Worm (Caenorhabditis elegans) whole organism, L2 larva: ENCODE data around the gene C44C1.6.

Experiments
- F13H6.1 ChIP-seq: sonication (generic microtip); optimal IDR thresholded peaks from 2 replicates; lab custom pipeline; 2016; ENCODE audit warnings: missing genetic modification characterization, missing compliant biosample characterization
- R02D3.7 ChIP-seq: fragments of 150-350 bp; optimal IDR thresholded peaks from 2 replicates; lab custom pipeline; 2014; ENCODE audit warnings: missing biosample characterization, missing genetic modification characterization
- Y55F3AM.14 ChIP-seq: fragments of 200-800 bp; sonication (Bioruptor generic); optimal IDR thresholded peaks from 2 replicates; lab custom pipeline; 2018; ENCODE audit warnings: mild to moderate bottlenecking, missing genetic modification characterization, missing compliant biosample characterization
- ZK546.5 ChIP-seq: sonication (generic microtip); optimal IDR thresholded peaks from 2 replicates; lab custom pipeline; 2017; ENCODE audit warnings: missing biosample characterization, missing genetic modification characterization
- alr-1 ChIP-seq: fragments of 150-350 bp; optimal IDR thresholded peaks from 2 replicates; lab custom pipeline; 2014; ENCODE audit warnings: missing biosample characterization, missing genetic modification characterization
- ceh-16 ChIP-seq: fragments of 150-350 bp; optimal IDR thresholded peaks from 2 replicates; lab custom pipeline; 2014; ENCODE audit warnings: missing biosample characterization, missing genetic modification characterization
- crh-2 ChIP-seq: sonication (generic microtip); optimal IDR thresholded peaks from 2 replicates; lab custom pipeline; 2017; ENCODE audit warnings: missing biosample characterization, missing genetic modification characterization
- dmd-4 ChIP-seq: sonication (generic microtip); optimal IDR thresholded peaks from 2 replicates; lab custom pipeline; 2017; ENCODE audit warnings: missing biosample characterization, missing genetic modification characterization
- elt-1 ChIP-seq: fragments of 150-350 bp; optimal IDR thresholded peaks from 2 replicates; lab custom pipeline; 2014; ENCODE audit warnings: missing biosample characterization, missing genetic modification characterization
- elt-3 ChIP-seq: sonication (generic microtip); optimal IDR thresholded peaks from 2 replicates; lab custom pipeline; 2017; ENCODE audit warnings: missing biosample characterization, missing genetic modification characterization
- fos-1 ChIP-seq: fragments of 150-350 bp; optimal IDR thresholded peaks from 2 replicates; lab custom pipeline; 2014; ENCODE audit warnings: missing biosample characterization, missing genetic modification characterization
- lin-11 ChIP-seq: fragments of 150-350 bp; sonication (generic microtip); optimal IDR thresholded peaks from 2 replicates; lab custom pipeline; 2014; ENCODE audit warnings: missing biosample characterization, missing genetic modification characterization, inconsistent platforms, mixed read lengths
- lin-13 ChIP-seq: fragments of 150-350 bp; optimal IDR thresholded peaks from 2 replicates; lab custom pipeline; 2014; ENCODE audit warnings: missing biosample characterization, missing genetic modification reagents, missing genetic modification characterization
- lsy-2 ChIP-seq, 2 experiments: fragments of 150-350 bp in 1 of 2; sonication (generic microtip) in 1 of 2; optimal IDR thresholded peaks; 2 replicates each; lab custom pipeline; 2014 to 2017; ENCODE audit warnings: missing biosample characterization in 2 of 2, missing genetic modification characterization in 2 of 2
- mab-5 ChIP-seq: fragments of 150-350 bp; optimal IDR thresholded peaks from 2 replicates; lab custom pipeline; 2014; ENCODE audit warnings: missing biosample characterization, missing genetic modification characterization
- mbf-1 ChIP-seq: sonication (generic microtip); optimal IDR thresholded peaks from 2 replicates; lab custom pipeline; 2017; ENCODE audit warnings: missing biosample characterization, missing genetic modification characterization
- mdl-1 ChIP-seq, 2 experiments: fragments of 150-350 bp in 1 of 2; sonication (generic microtip) in 1 of 2; optimal IDR thresholded peaks; 2 replicates each; lab custom pipeline; 2017; ENCODE audit warnings: missing biosample characterization in 2 of 2, missing genetic modification characterization in 2 of 2
- nhr-10 ChIP-seq: sonication (generic microtip); optimal IDR thresholded peaks from 2 replicates; lab custom pipeline; 2017; ENCODE audit warnings: missing biosample characterization, missing genetic modification characterization
- nhr-11 ChIP-seq: fragments of 150-350 bp; optimal IDR thresholded peaks from 2 replicates; lab custom pipeline; 2014; ENCODE audit warnings: missing biosample characterization, missing genetic modification characterization
- nhr-129 ChIP-seq: fragments of 150-350 bp; optimal IDR thresholded peaks from 2 replicates; lab custom pipeline; 2014; ENCODE audit warnings: missing biosample characterization, missing genetic modification characterization
- nhr-21 ChIP-seq: fragments of 150-350 bp; optimal IDR thresholded peaks from 2 replicates; lab custom pipeline; 2014; ENCODE audit warnings: missing biosample characterization, missing genetic modification characterization
- nhr-23 ChIP-seq: fragments of 150-350 bp; optimal IDR thresholded peaks from 2 replicates; lab custom pipeline; 2014; ENCODE audit warnings: missing biosample characterization, missing genetic modification reagents, missing genetic modification characterization
- nhr-237 ChIP-seq: fragments of 150-350 bp; optimal IDR thresholded peaks from 2 replicates; lab custom pipeline; 2014; ENCODE audit warnings: missing biosample characterization, missing genetic modification characterization
- nhr-25 ChIP-seq: fragments of 150-350 bp; sonication (generic microtip); optimal IDR thresholded peaks from 3 replicates; lab custom pipeline; 2014; ENCODE audit warnings: missing biosample characterization, missing genetic modification characterization
- nhr-6 ChIP-seq: fragments of 150-350 bp; optimal IDR thresholded peaks from 2 replicates; lab custom pipeline; 2014; ENCODE audit warnings: missing biosample characterization, missing genetic modification characterization
- nhr-77 ChIP-seq: fragments of 150-350 bp; optimal IDR thresholded peaks from 2 replicates; lab custom pipeline; 2014; ENCODE audit warnings: missing biosample characterization, missing genetic modification characterization
- peb-1 ChIP-seq: fragments of 150-350 bp; optimal IDR thresholded peaks from 2 replicates; lab custom pipeline; 2014; ENCODE audit warnings: missing biosample characterization, missing genetic modification characterization
- sem-4 ChIP-seq: fragments of 150-350 bp; optimal IDR thresholded peaks from 2 replicates; lab custom pipeline; 2014; ENCODE audit warnings: missing biosample characterization, missing genetic modification reagents, missing genetic modification characterization
- skn-1 ChIP-seq: sonication (generic microtip); optimal IDR thresholded peaks from 2 replicates; lab custom pipeline; 2017; ENCODE audit warnings: missing biosample characterization, missing genetic modification characterization
- sma-3 ChIP-seq: sonication (generic microtip); optimal IDR thresholded peaks from 2 replicates; lab custom pipeline; 2016; ENCODE audit warnings: missing genetic modification reagents, missing genetic modification characterization, missing compliant biosample characterization
- sma-9 ChIP-seq, 2 experiments: fragments of 150-350 bp in 1 of 2; sonication (generic microtip) in 1 of 2; optimal IDR thresholded peaks; 2 replicates each; lab custom pipeline; 2014 to 2016; ENCODE audit warnings: missing genetic modification characterization in 2 of 2, mild to moderate bottlenecking in 1 of 2, missing biosample characterization in 1 of 2, missing compliant biosample characterization in 1 of 2, missing genetic modification reagents in 1 of 2, moderate library complexity in 1 of 2
- snpc-4 ChIP-seq: fragments of 150-350 bp; optimal IDR thresholded peaks from 2 replicates; lab custom pipeline; 2014; ENCODE audit warnings: missing biosample characterization, missing genetic modification characterization
- unc-39 ChIP-seq: fragments of 150-350 bp; optimal IDR thresholded peaks from 2 replicates; lab custom pipeline; 2014; ENCODE audit warnings: missing biosample characterization, missing genetic modification characterization
- unc-55 ChIP-seq: fragments of 150-350 bp; sonication (generic microtip); optimal IDR thresholded peaks from 3 replicates; lab custom pipeline; 2014; ENCODE audit warnings: missing biosample characterization, missing genetic modification reagents, missing genetic modification characterization
- unc-62 ChIP-seq: fragments of 150-350 bp; optimal IDR thresholded peaks from 2 replicates; lab custom pipeline; 2014; ENCODE audit warnings: missing biosample characterization, missing genetic modification reagents, missing genetic modification characterization
- ztf-1 ChIP-seq: fragments of 200-800 bp; sonication (Bioruptor generic); conservative IDR thresholded peaks from 2 replicates; pipeline ENCODE4 v1.3.6; 2022; ENCODE audit warnings: missing genetic modification characterization, missing compliant biosample characterization
- ztf-11 ChIP-seq: sonication (generic microtip); optimal IDR thresholded peaks from 2 replicates; lab custom pipeline; 2017; ENCODE audit warnings: missing biosample characterization, missing genetic modification characterization

C44C1.6 gene

ce11 chrX:992650-993403 is 22.8 kb upstream of the C44C1.6 start (continued):
- TF ChIP-seq nhr-25 (tag; lab: Kevin White, UChicago) (no peak), nhr-6 (tag; lab: Kevin White, UChicago) (no peak), lin-13 (GFP tag; lab: Kevin White, UChicago) (peak; percentile 5), ztf-1 (GFP tag; lab: Robert Waterston, UW) (no peak), dmd-4 (tag; lab: Kevin White, UChicago) (no peak), nhr-11 (tag; lab: Kevin White, UChicago) (no peak), elt-3 (tag; lab: Kevin White, UChicago) (no peak), alr-1 (tag; lab: Kevin White, UChicago) (no peak), sem-4 (tag; lab: Kevin White, UChicago) (peak; percentile 51), ztf-11 (peak; percentile 46), R02D3.7 (tag; lab: Kevin White, UChicago) (no peak), nhr-237 (tag; lab: Kevin White, UChicago) (no peak), ZK546.5 (tag; lab: Kevin White, UChicago) (no peak), lsy-2 (tag; optimal IDR thresholded peaks at IDR 0.05; lab: Kevin White, UChicago) (peak in 1 of 2 experiments; percentile 55), fos-1 (tag; lab: Kevin White, UChicago) (no peak), mbf-1 (tag; lab: Kevin White, UChicago) (no peak), peb-1 (tag; lab: Kevin White, UChicago) (no peak), unc-62 (GFP tag; lab: Kevin White, UChicago) (no peak), nhr-77 (tag; lab: Kevin White, UChicago) (no peak), sma-9 (GFP tag; optimal IDR thresholded peaks at IDR 0.05; lab: Kevin White, UChicago) (peak; percentile 75), sma-9 (tag; optimal IDR thresholded peaks at IDR 0.05; lab: Kevin White, UChicago) (no peak), F13H6.1 (peak; percentile 86), skn-1 (no peak)

- TF ChIP-seq nhr-23 (tag; lab: Kevin White, UChicago) (no peak), nhr-6 (tag; lab: Kevin White, UChicago) (no peak), ZK546.5 (tag; lab: Kevin White, UChicago) (no peak), snpc-4 (tag; lab: Kevin White, UChicago) (no peak), elt-1 (tag; lab: Kevin White, UChicago) (no peak), lin-11 (tag; lab: Kevin White, UChicago) (no peak), unc-55 (GFP tag; lab: Kevin White, UChicago) (no peak), sma-3 (GFP tag; lab: Kevin White, UChicago) (no peak), dmd-4 (tag; lab: Kevin White, UChicago) (no peak), nhr-25 (tag; lab: Kevin White, UChicago) (no peak), mdl-1 (tag; optimal IDR thresholded peaks at IDR 0.05; lab: Kevin White, UChicago) (no peak), nhr-21 (tag; lab: Kevin White, UChicago) (no peak), Y55F3AM.14 (GFP tag; lab: Kevin White, UChicago) (no peak), nhr-129 (tag; lab: Kevin White, UChicago) (no peak), nhr-11 (tag; lab: Kevin White, UChicago) (no peak), ceh-16 (tag; lab: Kevin White, UChicago) (no peak), unc-39 (tag; lab: Kevin White, UChicago) (no peak), ztf-1 (GFP tag; lab: Robert Waterston, UW) (no peak), lin-13 (GFP tag; lab: Kevin White, UChicago) (no peak), nhr-77 (tag; lab: Kevin White, UChicago) (no peak)
Observed at ce11 chrX:991274-991673, 21.2 kb upstream of the C44C1.6 start, which contains the start of the genes C09E10.3 and dgk-1. TSS of gene C09E10.3 (minus strand) at chrX:991374. TSS of gene dgk-1 (minus strand) at chrX:991456.

ce11 chrX:986463-986862 is 16.4 kb upstream of the C44C1.6 start:
- TF ChIP-seq mdl-1 (tag; optimal IDR thresholded peaks at IDR 0.05; lab: Kevin White, UChicago) (no peak), snpc-4 (tag; lab: Kevin White, UChicago) (peak; percentile 84)

DNA sequence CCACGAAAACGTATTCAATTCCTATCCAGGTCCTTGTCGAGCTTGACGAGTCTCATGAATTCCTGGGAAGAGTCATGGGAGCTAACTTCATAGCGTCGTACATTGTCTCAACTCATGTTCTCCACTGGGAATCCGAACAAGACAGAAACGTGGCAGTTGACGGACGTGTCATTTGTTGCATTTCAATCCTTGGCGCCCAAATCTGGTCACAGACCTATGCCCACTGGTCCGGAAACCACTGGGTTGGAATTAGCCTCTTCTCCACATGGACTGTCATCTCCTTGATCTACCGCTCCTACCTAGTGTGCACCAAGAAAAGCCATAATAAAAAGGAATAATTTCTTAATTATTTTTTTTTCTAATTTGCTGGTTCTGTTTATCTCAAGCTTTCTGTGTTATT is 12.5 kb upstream of the C44C1.6 start:
- TF ChIP-seq nhr-11 (tag; lab: Kevin White, UChicago) (no peak), elt-3 (tag; lab: Kevin White, UChicago) (no peak), unc-39 (tag; lab: Kevin White, UChicago) (no peak), nhr-10 (no peak), crh-2 (no peak), nhr-21 (tag; lab: Kevin White, UChicago) (no peak), nhr-25 (tag; lab: Kevin White, UChicago) (no peak), lsy-2 (tag; optimal IDR thresholded peaks at IDR 0.05; lab: Kevin White, UChicago) (no peak), mbf-1 (tag; lab: Kevin White, UChicago) (no peak), snpc-4 (tag; lab: Kevin White, UChicago) (no peak), mab-5 (tag; lab: Kevin White, UChicago) (no peak), nhr-237 (tag; lab: Kevin White, UChicago) (no peak), unc-62 (GFP tag; lab: Kevin White, UChicago) (no peak), sma-9 (GFP tag; optimal IDR thresholded peaks at IDR 0.05; lab: Kevin White, UChicago) (no peak), sma-9 (tag; optimal IDR thresholded peaks at IDR 0.05; lab: Kevin White, UChicago) (no peak), nhr-129 (tag; lab: Kevin White, UChicago) (no peak), sma-3 (GFP tag; lab: Kevin White, UChicago) (no peak), lin-13 (GFP tag; lab: Kevin White, UChicago) (no peak)
